Fruit fly (Drosophila melanogaster) whole organism, embryonic: ENCODE results near the gene CG43163.

ENCODE experiments used
- CG2712 ChIP-seq: fragments of 200-800 bp; optimal IDR thresholded peaks from 3 replicates; lab custom pipeline; 2019; ENCODE audit warnings: missing biosample characterization, mild to moderate bottlenecking, missing genetic modification characterization, moderate library complexity
- CG31441 ChIP-seq: fragments of 200-800 bp; sonication (Bioruptor generic); IDR thresholded peaks from 2 replicates; pipeline ENCODE4 v1.3.6; 2022; ENCODE audit warnings: missing biosample characterization, missing genetic modification characterization
- CG9876 ChIP-seq: fragments of 200-800 bp; sonication (Bioruptor generic); optimal IDR thresholded peaks from 2 replicates; lab custom pipeline; 2016; ENCODE audit warnings: missing biosample characterization, missing genetic modification characterization
- Pdp1 ChIP-seq, 2 experiments: fragments of 200-800 bp; sonication (Bioruptor generic); optimal IDR thresholded peaks; 3 replicates each; lab custom pipeline; 2016; ENCODE audit warnings: missing biosample characterization in 2 of 2, missing genetic modification characterization in 2 of 2, mild to moderate bottlenecking in 1 of 2, moderate library complexity in 1 of 2
- Sin3A ChIP-seq: fragments of >200 bp; optimal IDR thresholded peaks from 2 replicates; lab custom pipeline; 2018
- Ssrp ChIP-seq: fragments of 200-800 bp; sonication (Bioruptor generic); optimal IDR thresholded peaks from 2 replicates; lab custom pipeline; 2018; ENCODE audit warnings: missing biosample characterization, mild to moderate bottlenecking, missing genetic modification characterization, moderate library complexity
- Usf ChIP-seq: fragments of 200-800 bp; sonication (Bioruptor generic); optimal IDR thresholded peaks from 2 replicates; lab custom pipeline; 2017; ENCODE audit warnings: missing genotype, missing biosample characterization, missing genetic modification characterization
- esg ChIP-seq: fragments of 200-800 bp; sonication (Bioruptor generic); conservative IDR thresholded peaks from 2 replicates; pipeline ENCODE4 v1.3.6; 2022; ENCODE audit warnings: missing biosample characterization, missing genetic modification characterization
- knrl ChIP-seq: fragments of 200-800 bp; sonication (Bioruptor generic); IDR thresholded peaks from 3 replicates; pipeline ENCODE4 v1.3.6; 2022; ENCODE audit warnings: missing biosample characterization, missing genetic modification characterization; ENCODE audit not compliant: partially characterized antibody
- repo ChIP-seq: fragments of 200-800 bp; sonication (Bioruptor generic); optimal IDR thresholded peaks from 2 replicates; lab custom pipeline; 2016; ENCODE audit warnings: missing biosample characterization, missing genetic modification characterization
- slbo ChIP-seq: fragments of 200-800 bp; sonication (Bioruptor generic); IDR thresholded peaks from 2 replicates; pipeline ENCODE4 v1.3.6; 2022; ENCODE audit warnings: missing biosample characterization, missing genetic modification characterization
- stwl ChIP-seq: fragments of 200-800 bp; sonication (Bioruptor generic); optimal IDR thresholded peaks from 3 replicates; lab custom pipeline; 2018; ENCODE audit warnings: missing biosample characterization, mild to moderate bottlenecking, missing genetic modification characterization, moderate library complexity

DNA sequence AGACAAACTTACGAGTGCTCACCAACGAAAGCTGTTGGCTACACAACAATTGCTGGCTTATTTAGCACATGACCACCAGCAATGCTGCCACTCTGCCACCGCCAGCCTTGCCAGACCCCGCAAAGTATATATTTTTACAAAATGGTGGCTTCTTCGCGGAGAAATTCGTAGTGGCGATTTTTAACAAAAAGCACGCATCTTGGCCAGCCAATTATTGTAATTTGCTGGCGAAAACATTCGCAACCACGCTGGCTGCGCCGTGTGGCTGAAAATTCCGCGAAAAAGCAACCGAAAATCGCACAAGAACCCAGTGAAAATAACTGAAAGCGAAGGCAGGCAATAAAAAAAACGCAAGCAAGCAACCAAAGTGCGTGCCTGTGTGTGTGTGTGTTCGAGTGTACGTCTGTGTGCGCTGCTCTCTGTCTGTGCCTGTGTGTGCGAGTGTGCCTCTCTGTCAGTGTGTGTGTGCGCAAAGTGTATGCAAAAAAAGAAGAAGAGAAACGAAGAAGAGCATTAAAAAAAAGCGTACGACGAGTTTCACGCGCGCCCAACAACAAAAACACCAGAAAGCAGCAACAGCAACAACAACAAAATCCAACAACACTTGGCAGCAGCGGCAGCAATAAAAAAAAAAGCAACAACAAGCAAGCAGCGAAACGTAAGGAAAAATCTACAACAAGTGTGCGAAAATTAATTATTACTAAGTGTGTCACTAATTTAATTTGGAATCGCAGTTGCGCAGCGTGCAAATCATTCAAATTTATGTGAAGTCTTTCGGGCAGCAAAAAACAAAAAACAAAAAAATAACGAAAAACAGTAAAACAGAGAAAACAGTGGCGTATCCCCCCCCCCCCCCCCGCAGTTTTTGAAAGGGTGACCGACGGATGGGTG lies 56.9 kb downstream of the CG43163 start, which contains the start of gene Gug:
- peak; percentile 20 for TF ChIP-seq repo (GFP tag; lab: Kevin White, UChicago)
- no peak for TF ChIP-seq Ssrp
- no peak for TF ChIP-seq esg
- TF ChIP-seq CG9876 (GFP tag; lab: Kevin White, UChicago), result no peak
- TF ChIP-seq slbo (GFP tag; lab: Robert Waterston, UW), result peak; percentile 24; the same call in 1 of the 2 replicates
- TF ChIP-seq Sin3A (lab: Kevin White, UChicago), result peak; percentile 59
- TF ChIP-seq stwl (tag; lab: Kevin White, UChicago), result peak; percentile 35
- TF ChIP-seq Pdp1 (GFP tag; optimal IDR thresholded peaks at IDR 0.05; lab: Kevin White, UChicago), result no peak
- TF ChIP-seq CG31441 (GFP tag; lab: Robert Waterston, UW), result no peak
- no peak for TF ChIP-seq Usf (GFP tag; lab: Kevin White, UChicago)
- TF ChIP-seq knrl, result no peak
- TF ChIP-seq CG2712 (tag; lab: Kevin White, UChicago), result peak; percentile 27
